Worm (Caenorhabditis elegans) whole organism, late embryonic: ENCODE data around the gene tag-234.

Experiments
- C08G9.2 ChIP-seq: sonication (generic microtip); optimal IDR thresholded peaks from 2 replicates; lab custom pipeline; 2016; ENCODE audit warnings: mild to moderate bottlenecking, missing genetic modification characterization, moderate library complexity, missing compliant biosample characterization
- F13H6.1 ChIP-seq: sonication (generic microtip); optimal IDR thresholded peaks from 2 replicates; lab custom pipeline; 2016; ENCODE audit warnings: missing genetic modification characterization, missing compliant biosample characterization
- K02D7.2 ChIP-seq: sonication (generic microtip); optimal IDR thresholded peaks from 2 replicates; lab custom pipeline; 2017; ENCODE audit warnings: mild to moderate bottlenecking, missing genetic modification characterization, missing compliant biosample characterization
- ahr-1 ChIP-seq: sonication (generic microtip); optimal IDR thresholded peaks from 2 replicates; lab custom pipeline; 2016; ENCODE audit warnings: missing genetic modification characterization, missing compliant biosample characterization
- ceh-14 ChIP-seq: sonication (generic microtip); optimal IDR thresholded peaks from 2 replicates; lab custom pipeline; 2016; ENCODE audit warnings: missing genotype, missing genetic modification characterization, missing compliant biosample characterization
- ceh-19 ChIP-seq: fragments of 200-800 bp; sonication (Bioruptor generic); optimal IDR thresholded peaks from 2 replicates; lab custom pipeline; 2018; ENCODE audit warnings: mild to moderate bottlenecking, missing genetic modification characterization, missing compliant biosample characterization
- ceh-2 ChIP-seq: sonication (generic microtip); optimal IDR thresholded peaks from 2 replicates; lab custom pipeline; 2016; ENCODE audit warnings: missing genotype, missing genetic modification characterization, missing compliant biosample characterization
- ceh-31 ChIP-seq: sonication (generic microtip); optimal IDR thresholded peaks from 2 replicates; lab custom pipeline; 2016; ENCODE audit warnings: missing genetic modification characterization, missing compliant biosample characterization
- ceh-48 ChIP-seq: sonication (generic microtip); optimal IDR thresholded peaks from 2 replicates; lab custom pipeline; 2016; ENCODE audit warnings: missing genetic modification characterization, inconsistent platforms, missing compliant biosample characterization
- ceh-9 ChIP-seq: sonication (generic microtip); optimal IDR thresholded peaks from 2 replicates; lab custom pipeline; 2016; ENCODE audit warnings: mild to moderate bottlenecking, missing genetic modification characterization, inconsistent platforms, missing compliant biosample characterization
- dve-1 ChIP-seq: sonication (generic microtip); optimal IDR thresholded peaks from 2 replicates; lab custom pipeline; 2017; ENCODE audit warnings: antibody characterized with exemption, mild to moderate bottlenecking, missing genetic modification characterization, missing compliant biosample characterization
- elt-2 ChIP-seq: sonication (generic microtip); optimal IDR thresholded peaks from 2 replicates; lab custom pipeline; 2016; ENCODE audit warnings: missing genetic modification reagents, missing genetic modification characterization, missing compliant biosample characterization
- eyg-1 ChIP-seq: sonication (generic microtip); optimal IDR thresholded peaks from 2 replicates; lab custom pipeline; 2016; ENCODE audit warnings: missing genotype, missing genetic modification characterization, missing compliant biosample characterization
- fax-1 ChIP-seq: sonication (generic microtip); optimal IDR thresholded peaks from 2 replicates; lab custom pipeline; 2016; ENCODE audit warnings: missing genotype, missing genetic modification characterization, missing compliant biosample characterization
- fkh-6 ChIP-seq: sonication (generic microtip); optimal IDR thresholded peaks from 2 replicates; lab custom pipeline; 2016; ENCODE audit warnings: missing genetic modification characterization, missing compliant biosample characterization
- hlh-6 ChIP-seq: sonication (generic microtip); optimal IDR thresholded peaks from 2 replicates; lab custom pipeline; 2016; ENCODE audit warnings: missing genotype, missing genetic modification characterization, missing compliant biosample characterization
- hlh-8 ChIP-seq: sonication (generic microtip); optimal IDR thresholded peaks from 2 replicates; lab custom pipeline; 2016; ENCODE audit warnings: missing genotype, missing genetic modification characterization, missing compliant biosample characterization
- lim-6 ChIP-seq: sonication (generic microtip); optimal IDR thresholded peaks from 2 replicates; lab custom pipeline; 2016; ENCODE audit warnings: missing genetic modification characterization, missing compliant biosample characterization
- lin-11 ChIP-seq: fragments of 200-800 bp; sonication (Bioruptor generic); optimal IDR thresholded peaks from 2 replicates; lab custom pipeline; 2018; ENCODE audit warnings: mild to moderate bottlenecking, missing genetic modification characterization, missing compliant biosample characterization
- madf-2 ChIP-seq: sonication (generic microtip); optimal IDR thresholded peaks from 2 replicates; lab custom pipeline; 2017; ENCODE audit warnings: missing genetic modification characterization, missing compliant biosample characterization
- mec-3 ChIP-seq: sonication (generic microtip); optimal IDR thresholded peaks from 2 replicates; lab custom pipeline; 2016; ENCODE audit warnings: borderline replicate concordance, missing genetic modification characterization, missing compliant biosample characterization
- nhr-11 ChIP-seq: fragments of 150-350 bp; optimal IDR thresholded peaks from 2 replicates; lab custom pipeline; 2014; ENCODE audit warnings: missing biosample characterization, missing genetic modification characterization
- nhr-232 ChIP-seq: sonication (generic microtip); optimal IDR thresholded peaks from 2 replicates; lab custom pipeline; 2016; ENCODE audit warnings: missing genetic modification characterization, missing compliant biosample characterization
- odd-2 ChIP-seq: sonication (generic microtip); optimal IDR thresholded peaks from 2 replicates; lab custom pipeline; 2017; ENCODE audit warnings: antibody characterized with exemption, mild to moderate bottlenecking, missing genetic modification characterization, missing compliant biosample characterization
- pag-3 ChIP-seq: sonication (generic microtip); optimal IDR thresholded peaks from 2 replicates; lab custom pipeline; 2016; ENCODE audit warnings: missing compliant biosample characterization, missing genetic modification characterization, borderline replicate concordance
- pat-9 ChIP-seq: fragments of 200-800 bp; sonication (Bioruptor generic); optimal IDR thresholded peaks from 2 replicates; lab custom pipeline; 2018; ENCODE audit warnings: mild to moderate bottlenecking, missing genetic modification characterization, moderate library complexity, missing compliant biosample characterization
- pax-1 ChIP-seq: fragments of 150-350 bp; optimal IDR thresholded peaks from 2 replicates; lab custom pipeline; 2014; ENCODE audit warnings: missing biosample characterization, missing genetic modification characterization
- pqm-1 ChIP-seq: sonication (generic microtip); optimal IDR thresholded peaks from 2 replicates; lab custom pipeline; 2016; ENCODE audit warnings: missing genetic modification characterization, missing compliant biosample characterization
- ref-2 ChIP-seq: sonication (generic microtip); optimal IDR thresholded peaks from 2 replicates; lab custom pipeline; 2016; ENCODE audit warnings: missing genetic modification characterization, missing compliant biosample characterization
- rnt-1 ChIP-seq: sonication (generic microtip); optimal IDR thresholded peaks from 2 replicates; lab custom pipeline; 2016; ENCODE audit warnings: missing genetic modification characterization, missing compliant biosample characterization
- sdc-2 ChIP-seq: sonication (generic microtip); optimal IDR thresholded peaks from 2 replicates; lab custom pipeline; 2016; ENCODE audit warnings: missing genotype, missing genetic modification characterization, missing compliant biosample characterization
- sox-2 ChIP-seq: fragments of 200-800 bp; sonication (Bioruptor generic); IDR thresholded peaks from 2 replicates; pipeline ENCODE4 v1.3.6; 2022; ENCODE audit warnings: missing genetic modification reagents, missing genetic modification characterization, missing compliant biosample characterization
- sox-4 ChIP-seq: sonication (generic microtip); optimal IDR thresholded peaks from 2 replicates; lab custom pipeline; 2017; ENCODE audit warnings: mild to moderate bottlenecking, missing genetic modification characterization, inconsistent platforms, missing compliant biosample characterization
- syd-9 ChIP-seq: sonication (generic microtip); optimal IDR thresholded peaks from 2 replicates; lab custom pipeline; 2016; ENCODE audit warnings: mild to moderate bottlenecking, missing genetic modification characterization, moderate library complexity, missing compliant biosample characterization
- tbx-2 ChIP-seq: sonication (generic microtip); optimal IDR thresholded peaks from 2 replicates; lab custom pipeline; 2016; ENCODE audit warnings: missing genetic modification characterization, missing compliant biosample characterization
- tbx-7 ChIP-seq: sonication (generic microtip); optimal IDR thresholded peaks from 2 replicates; lab custom pipeline; 2016; ENCODE audit warnings: missing genotype, missing genetic modification characterization, missing compliant biosample characterization
- ttx-3 ChIP-seq: sonication (generic microtip); optimal IDR thresholded peaks from 2 replicates; lab custom pipeline; 2016; ENCODE audit warnings: missing genetic modification reagents, missing genetic modification characterization, missing compliant biosample characterization
- unc-42 ChIP-seq: sonication (generic microtip); optimal IDR thresholded peaks from 2 replicates; lab custom pipeline; 2016; ENCODE audit warnings: missing genotype, missing genetic modification characterization, missing compliant biosample characterization
- zip-5 ChIP-seq: sonication (generic microtip); optimal IDR thresholded peaks from 2 replicates; lab custom pipeline; 2016; ENCODE audit warnings: missing genetic modification characterization, missing compliant biosample characterization

The tag-234 gene

ce11 chrII:5901407-5902026 is 37.5 kb downstream of the tag-234 start (continued):
- TF ChIP-seq odd-2 (tag; lab: Kevin White, UChicago): no peak
- TF ChIP-seq mec-3 (tag; lab: Kevin White, UChicago): peak; percentile 23
- no peak for TF ChIP-seq zip-5 (tag; lab: Kevin White, UChicago)
- no peak for TF ChIP-seq sdc-2 (tag; lab: Kevin White, UChicago)
- no peak for TF ChIP-seq sox-4 (tag; lab: Kevin White, UChicago)
- TF ChIP-seq ceh-9 (tag; lab: Kevin White, UChicago): no peak
- no peak for TF ChIP-seq ref-2
- no peak for TF ChIP-seq ttx-3 (tag; lab: Kevin White, UChicago)
- no peak for TF ChIP-seq fkh-6 (tag; lab: Kevin White, UChicago)
- TF ChIP-seq nhr-232 (tag; lab: Kevin White, UChicago): no peak
- peak; percentile 24 for TF ChIP-seq unc-42
- TF ChIP-seq pat-9: no peak
- peak; percentile 14 for TF ChIP-seq C08G9.2 (tag; lab: Kevin White, UChicago)
- TF ChIP-seq ceh-2: no peak
- no peak for TF ChIP-seq lim-6 (tag; lab: Kevin White, UChicago)
- no peak for TF ChIP-seq hlh-8
- no peak for TF ChIP-seq hlh-6 (tag; lab: Kevin White, UChicago)
- TF ChIP-seq, all 69 proteins: peak for 7

DNA sequence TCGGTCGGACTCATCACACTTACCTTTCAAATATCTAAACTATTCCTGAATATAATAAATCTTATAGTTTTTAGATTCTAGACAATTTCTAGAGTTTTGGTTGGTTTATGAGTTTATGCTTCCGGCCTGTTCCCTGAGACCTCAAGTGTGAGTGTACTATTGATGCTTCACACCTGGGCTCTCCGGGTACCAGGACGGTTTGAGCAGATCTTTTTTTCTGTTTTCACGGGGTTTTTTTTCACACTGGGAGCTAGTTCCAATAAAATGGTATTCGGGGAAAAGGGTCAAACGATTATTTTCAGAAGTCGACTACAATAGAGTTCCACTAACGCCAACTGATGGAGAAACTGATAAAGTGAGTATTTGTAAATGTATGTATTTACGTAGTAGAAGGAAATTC is 38.1 kb downstream of the tag-234 start:
- TF ChIP-seq ceh-31 (tag; lab: Kevin White, UChicago) (no peak), zip-5 (tag; lab: Kevin White, UChicago) (no peak), lin-11 (tag; lab: Kevin White, UChicago) (no peak), madf-2 (no peak), ceh-48 (tag; lab: Kevin White, UChicago) (no peak), elt-2 (tag; lab: Kevin White, UChicago) (no peak), fax-1 (tag; lab: Kevin White, UChicago) (no peak), sox-2 (GFP tag; lab: Robert Waterston, UW) (no peak), hlh-8 (no peak), pag-3 (tag; lab: Kevin White, UChicago) (no peak), syd-9 (no peak), eyg-1 (tag; lab: Kevin White, UChicago) (no peak), sox-4 (tag; lab: Kevin White, UChicago) (no peak), ceh-14 (tag; lab: Kevin White, UChicago) (no peak), tbx-7 (no peak), lim-6 (tag; lab: Kevin White, UChicago) (no peak), ahr-1 (tag; lab: Kevin White, UChicago) (no peak)

DNA sequence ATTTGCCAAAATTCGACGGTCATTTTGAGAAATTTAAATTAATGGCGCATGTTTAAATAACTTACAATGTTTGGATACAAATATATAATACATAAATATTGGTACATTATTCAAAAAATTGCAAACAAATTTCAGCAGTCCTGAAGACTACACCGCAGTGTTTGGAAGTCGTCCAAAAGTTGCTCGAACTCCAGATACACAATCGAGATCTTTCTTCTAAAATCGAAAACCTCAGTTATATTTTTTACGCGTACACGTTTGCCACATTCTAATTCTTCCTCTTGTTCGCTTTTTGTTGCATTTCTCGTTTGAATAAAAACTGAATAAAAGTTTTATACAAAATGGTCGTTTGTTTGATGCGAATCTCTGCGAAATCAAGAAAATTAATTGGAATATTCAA is 40.3 kb downstream of the tag-234 start, which contains the start of gene tsp-18:
tsp-18 (plus strand) TSS at position 301 of the 400 bp plus-strand sequence.
- TF ChIP-seq nhr-11 (tag; lab: Kevin White, UChicago): no peak
- no peak for TF ChIP-seq madf-2
- TF ChIP-seq lim-6 (tag; lab: Kevin White, UChicago): no peak
- no peak for TF ChIP-seq ceh-19 (GFP tag; lab: Kevin White, UChicago)
- TF ChIP-seq tbx-2 (tag; lab: Kevin White, UChicago): no peak
- no peak for TF ChIP-seq dve-1 (tag; lab: Kevin White, UChicago)
- no peak for TF ChIP-seq F13H6.1 (tag; lab: Kevin White, UChicago)
- no peak for TF ChIP-seq ceh-9 (tag; lab: Kevin White, UChicago)
- TF ChIP-seq ceh-31 (tag; lab: Kevin White, UChicago): no peak
- TF ChIP-seq eyg-1 (tag; lab: Kevin White, UChicago): no peak
- TF ChIP-seq pax-1: no peak
- TF ChIP-seq rnt-1 (tag; lab: Kevin White, UChicago): no peak
- TF ChIP-seq K02D7.2 (tag; lab: Kevin White, UChicago): no peak
- TF ChIP-seq pqm-1 (tag; lab: Kevin White, UChicago): no peak
- no peak for TF ChIP-seq ahr-1 (tag; lab: Kevin White, UChicago)
- TF ChIP-seq, all 69 proteins: peak for 0
